Fruit fly (Drosophila melanogaster) whole organism, embryonic: ENCODE data around the gene soti.
A peak's percentile ranks its signal among the peaks of the same experiment; 100 is the strongest.

ENCODE experiments used
- B-H2 ChIP-seq: fragments of 200-800 bp; sonication (Bioruptor generic); optimal IDR thresholded peaks from 2 replicates; lab custom pipeline; 2018; ENCODE audit warnings: missing biosample characterization, mild to moderate bottlenecking, missing genetic modification characterization
- Bgb ChIP-seq: fragments of 200-800 bp; sonication (Bioruptor generic); IDR thresholded peaks from 2 replicates; pipeline ENCODE4 v1.3.6; 2022; ENCODE audit warnings: missing biosample characterization, missing genetic modification characterization; ENCODE audit not compliant: partially characterized antibody
- BtbVII ChIP-seq: fragments of 200-800 bp; sonication (Bioruptor generic); optimal IDR thresholded peaks from 3 replicates; lab custom pipeline; 2017; ENCODE audit warnings: missing biosample characterization, mild to moderate bottlenecking, missing genetic modification characterization
- CG1024 ChIP-seq: fragments of 200-800 bp; sonication (Bioruptor generic); IDR thresholded peaks from 2 replicates; pipeline ENCODE4 v1.3.6; 2022; ENCODE audit warnings: missing biosample characterization, missing genetic modification characterization
- CG1233 ChIP-seq: fragments of 200-800 bp; sonication (Bioruptor generic); optimal IDR thresholded peaks from 4 replicates; lab custom pipeline; 2018; ENCODE audit warnings: missing biosample characterization, mild to moderate bottlenecking, missing genetic modification characterization
- CG12391 ChIP-seq: fragments of 200-800 bp; sonication (Bioruptor generic); optimal IDR thresholded peaks from 3 replicates; lab custom pipeline; 2018; ENCODE audit warnings: missing biosample characterization, mild to moderate bottlenecking, missing genetic modification characterization, moderate library complexity
- CG13424 ChIP-seq: fragments of 200-800 bp; sonication (Bioruptor generic); optimal IDR thresholded peaks from 2 replicates; lab custom pipeline; 2019; ENCODE audit warnings: missing biosample characterization, mild to moderate bottlenecking, missing genetic modification characterization, moderate library complexity
- CG15601 ChIP-seq: fragments of 200-800 bp; sonication (Bioruptor generic); optimal IDR thresholded peaks from 3 replicates; lab custom pipeline; 2019; ENCODE audit warnings: missing biosample characterization, mild to moderate bottlenecking, missing genetic modification characterization, moderate library complexity
- CG16863 ChIP-seq: fragments of 200-800 bp; sonication (Bioruptor generic); optimal IDR thresholded peaks from 3 replicates; lab custom pipeline; 2016; ENCODE audit warnings: missing biosample characterization, missing genetic modification characterization
- CG18476 ChIP-seq: fragments of 200-800 bp; sonication (Bioruptor generic); optimal IDR thresholded peaks from 2 replicates; lab custom pipeline; 2016; ENCODE audit warnings: missing biosample characterization, mild to moderate bottlenecking, missing genetic modification characterization
- CG18764 ChIP-seq: fragments of 200-800 bp; sonication (Bioruptor generic); optimal IDR thresholded peaks from 3 replicates; lab custom pipeline; 2016; ENCODE audit warnings: missing biosample characterization, missing genetic modification characterization
- CG31224 ChIP-seq: fragments of 200-800 bp; sonication (Bioruptor generic); IDR thresholded peaks from 2 replicates; pipeline ENCODE4 v1.3.6; 2022; ENCODE audit warnings: missing biosample characterization, missing genetic modification characterization
- CG4328 ChIP-seq: fragments of 200-800 bp; sonication (Bioruptor generic); optimal IDR thresholded peaks from 3 replicates; lab custom pipeline; 2017; ENCODE audit warnings: missing biosample characterization, missing genetic modification reagents, missing genetic modification characterization
- CG43689 ChIP-seq: fragments of 200-800 bp; sonication (Bioruptor generic); IDR thresholded peaks from 2 replicates; pipeline ENCODE4 v1.3.6; 2022; ENCODE audit warnings: missing biosample characterization, missing genetic modification characterization
- CG4404 ChIP-seq: fragments of 200-800 bp; sonication (Bioruptor generic); IDR thresholded peaks from 2 replicates; pipeline ENCODE4 v1.3.6; 2022; ENCODE audit warnings: missing biosample characterization, missing genetic modification characterization
- CG7372 ChIP-seq: fragments of 200-800 bp; sonication (Bioruptor generic); IDR thresholded peaks from 2 replicates; pipeline ENCODE4 v1.3.6; 2022; ENCODE audit warnings: missing biosample characterization, missing genetic modification characterization
- CG7745 ChIP-seq: fragments of 200-800 bp; sonication (Bioruptor generic); optimal IDR thresholded peaks from 2 replicates; lab custom pipeline; 2018; ENCODE audit warnings: missing biosample characterization, mild to moderate bottlenecking, missing genetic modification characterization, moderate library complexity
- CG7786 ChIP-seq: fragments of 200-800 bp; sonication (Bioruptor generic); optimal IDR thresholded peaks from 2 replicates; lab custom pipeline; 2016; ENCODE audit warnings: missing biosample characterization, missing genetic modification characterization
- CG8290 ChIP-seq, 3 experiments: fragments of 200-800 bp; sonication (Bioruptor generic); optimal IDR thresholded peaks; 2 replicates each; lab custom pipeline; 2016 to 2019; ENCODE audit warnings: missing biosample characterization in 3 of 3, missing genetic modification characterization in 3 of 3, mild to moderate bottlenecking in 2 of 3, moderate library complexity in 1 of 3
- CoRest ChIP-seq: fragments of 200-800 bp; sonication (Bioruptor generic); optimal IDR thresholded peaks from 3 replicates; lab custom pipeline; 2018; ENCODE audit warnings: missing biosample characterization, mild to moderate bottlenecking, missing genetic modification characterization, moderate library complexity
- Dll ChIP-seq: fragments of 200-800 bp; sonication (Bioruptor generic); IDR thresholded peaks from 4 replicates; pipeline ENCODE4 v1.3.6; 2022; ENCODE audit warnings: missing biosample characterization, missing genetic modification characterization; ENCODE audit not compliant: partially characterized antibody
- GATAe ChIP-seq: fragments of 200-800 bp; sonication (Bioruptor generic); conservative IDR thresholded peaks from 2 replicates; pipeline ENCODE4 v1.3.6; 2022; ENCODE audit warnings: missing biosample characterization, missing genetic modification characterization
- Gsc ChIP-seq: fragments of 200-800 bp; sonication (Bioruptor generic); IDR thresholded peaks from 2 replicates; pipeline ENCODE4 v1.3.6; 2022; ENCODE audit warnings: missing biosample characterization, missing genetic modification characterization
- H15 ChIP-seq: fragments of 200-800 bp; sonication (Bioruptor generic); IDR thresholded peaks from 3 replicates; pipeline ENCODE4 v1.3.6; 2022; ENCODE audit warnings: missing biosample characterization, missing genetic modification characterization
- HHEX ChIP-seq: fragments of 200-800 bp; sonication (Bioruptor generic); optimal IDR thresholded peaks from 3 replicates; lab custom pipeline; 2017; ENCODE audit warnings: missing biosample characterization, mild to moderate bottlenecking, missing genetic modification characterization, missing genetic modification reagents
- HmgZ ChIP-seq: fragments of 200-800 bp; sonication (Bioruptor generic); optimal IDR thresholded peaks from 2 replicates; lab custom pipeline; 2018; ENCODE audit warnings: missing biosample characterization, mild to moderate bottlenecking, missing genetic modification characterization
- Hsf ChIP-seq: fragments of 200-800 bp; sonication (Bioruptor generic); optimal IDR thresholded peaks from 3 replicates; lab custom pipeline; 2016; ENCODE audit warnings: missing biosample characterization, missing genetic modification characterization
- Lhr ChIP-seq: fragments of 200-800 bp; sonication (Bioruptor generic); optimal IDR thresholded peaks from 3 replicates; lab custom pipeline; 2017; ENCODE audit warnings: mild to moderate bottlenecking, missing biosample characterization, missing genetic modification reagents, missing genetic modification characterization
- Nf-YA ChIP-seq: fragments of 200-800 bp; sonication (Bioruptor generic); IDR thresholded peaks from 2 replicates; pipeline ENCODE4 v1.3.6; 2022; ENCODE audit warnings: missing biosample characterization, missing genetic modification characterization
- Poxn ChIP-seq: fragments of 200-800 bp; sonication (Bioruptor generic); IDR thresholded peaks from 2 replicates; pipeline ENCODE4 v1.3.6; 2022; ENCODE audit warnings: missing biosample characterization, missing genetic modification characterization
- Ptx1 ChIP-seq: fragments of 200-800 bp; sonication (Bioruptor generic); IDR thresholded peaks from 2 replicates; pipeline ENCODE4 v1.3.6; 2022; ENCODE audit warnings: missing biosample characterization, missing genetic modification characterization
- Xbp1 ChIP-seq: fragments of 200-800 bp; sonication (Bioruptor generic); optimal IDR thresholded peaks from 3 replicates; lab custom pipeline; 2016; ENCODE audit warnings: missing biosample characterization, mild to moderate bottlenecking, missing genetic modification characterization
- al ChIP-seq: fragments of 200-800 bp; sonication (Bioruptor generic); IDR thresholded peaks from 2 replicates; pipeline ENCODE4 v1.3.6; 2022; ENCODE audit warnings: missing biosample characterization, missing genetic modification characterization
- ara ChIP-seq: fragments of 200-800 bp; sonication (Bioruptor generic); IDR thresholded peaks from 2 replicates; pipeline ENCODE4 v1.3.6; 2022; ENCODE audit warnings: missing biosample characterization, missing genetic modification characterization
- bbx ChIP-seq: fragments of 200-800 bp; sonication (Bioruptor generic); IDR thresholded peaks from 2 replicates; pipeline ENCODE4 v1.3.6; 2022; ENCODE audit warnings: missing biosample characterization, missing genetic modification characterization; ENCODE audit not compliant: partially characterized antibody
- ci ChIP-seq: fragments of 200-800 bp; sonication (Bioruptor generic); IDR thresholded peaks from 3 replicates; pipeline ENCODE4 v1.3.6; 2022; ENCODE audit warnings: missing biosample characterization, missing genetic modification characterization
- cwo ChIP-seq: fragments of 200-800 bp; sonication (Bioruptor generic); optimal IDR thresholded peaks from 3 replicates; lab custom pipeline; 2017; ENCODE audit warnings: missing biosample characterization, missing genetic modification characterization, mild to moderate bottlenecking, moderate library complexity, missing genetic modification reagents
- dati ChIP-seq: fragments of 200-800 bp; sonication (Bioruptor generic); IDR thresholded peaks from 2 replicates; pipeline ENCODE4 v1.3.6; 2022; ENCODE audit warnings: missing biosample characterization, missing genetic modification characterization
- fu2 ChIP-seq: fragments of 200-800 bp; sonication (Bioruptor generic); optimal IDR thresholded peaks from 2 replicates; lab custom pipeline; 2016; ENCODE audit warnings: missing biosample characterization, missing genetic modification characterization
- hbn ChIP-seq: fragments of 200-800 bp; sonication (Bioruptor generic); IDR thresholded peaks from 2 replicates; pipeline ENCODE4 v1.3.6; 2022; ENCODE audit warnings: missing biosample characterization, missing genetic modification characterization; ENCODE audit not compliant: partially characterized antibody
- her ChIP-seq: fragments of 200-800 bp; sonication (Bioruptor generic); optimal IDR thresholded peaks from 2 replicates; lab custom pipeline; 2016; ENCODE audit warnings: missing biosample characterization, missing genetic modification characterization
- klu ChIP-seq: fragments of 200-800 bp; sonication (Bioruptor generic); IDR thresholded peaks from 2 replicates; pipeline ENCODE4 v1.3.6; 2022; ENCODE audit warnings: missing biosample characterization, missing genetic modification characterization
- lmd ChIP-seq: fragments of 200-800 bp; sonication (Bioruptor generic); IDR thresholded peaks from 2 replicates; pipeline ENCODE4 v1.3.6; 2022; ENCODE audit warnings: missing biosample characterization, missing genetic modification characterization
- nmo ChIP-seq: fragments of 200-800 bp; sonication (Bioruptor generic); optimal IDR thresholded peaks from 2 replicates; lab custom pipeline; 2018; ENCODE audit warnings: missing biosample characterization, mild to moderate bottlenecking, missing genetic modification characterization, moderate library complexity
- schlank ChIP-seq: fragments of 200-800 bp; sonication (Bioruptor generic); optimal IDR thresholded peaks from 2 replicates; lab custom pipeline; 2018; ENCODE audit warnings: missing biosample characterization, mild to moderate bottlenecking, missing genetic modification characterization
- so ChIP-seq: fragments of 200-800 bp; sonication (Bioruptor generic); IDR thresholded peaks from 3 replicates; pipeline ENCODE4 v1.3.6; 2022; ENCODE audit warnings: missing biosample characterization, missing genetic modification characterization
- trem ChIP-seq: fragments of 200-800 bp; optimal IDR thresholded peaks from 3 replicates; lab custom pipeline; 2019; ENCODE audit warnings: missing biosample characterization, mild to moderate bottlenecking, missing genetic modification characterization, moderate library complexity
- unc-4 ChIP-seq: fragments of 200-800 bp; sonication (Bioruptor generic); IDR thresholded peaks from 2 replicates; pipeline ENCODE4 v1.3.6; 2022; ENCODE audit warnings: missing biosample characterization, missing genetic modification characterization; ENCODE audit not compliant: partially characterized antibody
- vvl ChIP-seq: fragments of 200-800 bp; sonication (Bioruptor generic); IDR thresholded peaks from 2 replicates; pipeline ENCODE4 v1.3.6; 2022; ENCODE audit warnings: missing biosample characterization, missing genetic modification characterization
- zfh1 ChIP-seq: fragments of 200-800 bp; sonication (Bioruptor generic); IDR thresholded peaks from 3 replicates; pipeline ENCODE4 v1.3.6; 2022; ENCODE audit warnings: missing biosample characterization, missing genetic modification characterization

Gene soti

dm6 chr3R:14391281-14391680 is 9.8 kb upstream of the soti start (continued):
- TF ChIP-seq CG18476 (GFP tag; lab: Kevin White, UChicago) (peak; percentile 75), dati (GFP tag; lab: Robert Waterston, UW) (peak; percentile 88), CG12391 (peak; percentile 39), CG43689 (GFP tag; lab: Robert Waterston, UW) (0 out of 2 replicates have a peak, but pooled peaks have one; percentile 41), fu2 (GFP tag; lab: Kevin White, UChicago) (no peak), trem (peak; percentile 62), Gsc (GFP tag; lab: Robert Waterston, UW) (peak; percentile 65), Ptx1 (GFP tag; lab: Robert Waterston, UW) (peak; percentile 94), Nf-YA (GFP tag; lab: Robert Waterston, UW) (peak; percentile 67), CG18764 (peak; percentile 90), lmd (GFP tag; lab: Robert Waterston, UW) (peak; percentile 92), CG16863 (GFP tag; lab: Kevin White, UChicago) (peak; percentile 69), ci (GFP tag; lab: Robert Waterston, UW) (peak; percentile 95), B-H2 (peak; percentile 20), Hsf (GFP tag; lab: Kevin White, UChicago) (peak; percentile 78), GATAe (GFP tag; lab: Robert Waterston, UW) (no peak), Dll (GFP tag; lab: Robert Waterston, UW) (no peak), CoRest (tag; lab: Kevin White, UChicago) (peak; percentile 59), Lhr (GFP tag; lab: Kevin White, UChicago) (peak; percentile 58), Poxn (GFP tag; lab: Robert Waterston, UW) (no peak), CG13424 (peak; percentile 40), hbn (GFP tag; lab: Robert Waterston, UW) (no peak), bbx (peak; percentile 72), Xbp1 (GFP tag; lab: Kevin White, UChicago) (peak; percentile 86), HHEX (peak; percentile 87), CG1233 (GFP tag; lab: Kevin White, UChicago) (peak; percentile 86), zfh1 (GFP tag; lab: Robert Waterston, UW) (peak; percentile 95), her (peak; percentile 48), cwo (GFP tag; lab: Kevin White, UChicago) (peak; percentile 41), HmgZ (peak; percentile 34), BtbVII (GFP tag; lab: Kevin White, UChicago) (peak; percentile 72), vvl (GFP tag; lab: Robert Waterston, UW) (peak; percentile 94), CG15601 (tag; lab: Kevin White, UChicago) (peak; percentile 25), CG8290 (GFP tag; optimal IDR thresholded peaks at IDR 0.05; lab: Kevin White, UChicago) (peak; percentile 58), CG8290 (tag; optimal IDR thresholded peaks at IDR 0.05; lab: Kevin White, UChicago) (peak in 1 of 2 experiments; percentile 82), H15 (peak; percentile 90), CG4404 (GFP tag; lab: Robert Waterston, UW) (peak; percentile 68), schlank (tag; lab: Kevin White, UChicago) (no peak), CG7745 (tag; lab: Kevin White, UChicago) (no peak), unc-4 (GFP tag; lab: Robert Waterston, UW) (peak; percentile 41; the same call in 1 of the 2 replicates), CG31224 (peak; percentile 73), CG4328 (GFP tag; lab: Kevin White, UChicago) (peak; percentile 47), klu (GFP tag; lab: Robert Waterston, UW) (peak; percentile 72), CG7786 (peak; percentile 34), Bgb (GFP tag; lab: Robert Waterston, UW) (peak; percentile 53; the same call in 1 of the 2 replicates), al (peak; percentile 69), so (GFP tag; lab: Robert Waterston, UW) (no peak), nmo (peak; percentile 40), CG1024 (GFP tag; lab: Robert Waterston, UW) (peak; percentile 91), ara (GFP tag; lab: Robert Waterston, UW) (peak; percentile 86), CG7372 (GFP tag; lab: Robert Waterston, UW) (peak; percentile 97)
